Worm (Caenorhabditis elegans) whole organism, L1 larva: Measurements from ENCODE around the gene rol-6.

Experiments used
- Y116A8C.19 ChIP-seq: sonication (generic microtip); optimal IDR thresholded peaks from 2 replicates; lab custom pipeline; 2016; ENCODE audit warnings: missing compliant biosample characterization, missing genetic modification characterization, borderline replicate concordance
- rnt-1 ChIP-seq: sonication (generic microtip); optimal IDR thresholded peaks from 2 replicates; lab custom pipeline; 2016; ENCODE audit warnings: mild to moderate bottlenecking, missing genetic modification characterization, moderate library complexity, missing compliant biosample characterization
- unc-130 ChIP-seq: fragments of 150-350 bp; optimal IDR thresholded peaks from 2 replicates; lab custom pipeline; 2017; ENCODE audit warnings: missing biosample characterization, missing genetic modification characterization, inconsistent platforms
- unc-86 ChIP-seq: sonication (generic microtip); optimal IDR thresholded peaks from 2 replicates; lab custom pipeline; 2016; ENCODE audit warnings: missing genetic modification characterization, missing compliant biosample characterization
- zag-1 ChIP-seq: fragments of 150-350 bp; optimal IDR thresholded peaks from 2 replicates; lab custom pipeline; 2014; ENCODE audit warnings: missing biosample characterization, missing genetic modification characterization

DNA sequence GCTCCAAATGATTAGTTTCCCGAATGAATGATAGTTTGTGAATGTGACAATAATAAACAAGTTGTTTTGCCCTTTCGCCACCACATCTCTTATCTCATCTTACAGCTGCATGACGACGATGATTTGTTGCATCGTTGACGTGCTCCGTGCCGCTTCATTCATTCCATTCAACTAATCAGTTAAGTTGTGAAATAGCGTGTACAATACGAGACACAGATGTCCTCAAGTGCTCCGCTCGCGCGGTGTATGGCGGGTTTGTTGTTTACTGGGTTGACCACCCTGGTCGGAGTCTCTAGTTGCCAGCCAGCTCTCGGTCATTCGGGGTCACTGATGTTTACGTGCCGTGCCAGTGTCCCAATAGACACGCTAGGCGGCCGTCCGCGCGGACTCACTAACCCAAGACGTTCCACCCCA, 15.1 kb downstream of the rol-6 start:
- TF ChIP-seq unc-130 (tag; lab: Kevin White, UChicago) (no peak), zag-1 (tag; lab: Kevin White, UChicago) (no peak), Y116A8C.19 (tag; lab: Kevin White, UChicago) (no peak), rnt-1 (tag; lab: Kevin White, UChicago) (no peak), unc-86 (tag; lab: Kevin White, UChicago) (no peak)
